Worm (Caenorhabditis elegans): ENCODE results near the gene srb-19.

DNA sequence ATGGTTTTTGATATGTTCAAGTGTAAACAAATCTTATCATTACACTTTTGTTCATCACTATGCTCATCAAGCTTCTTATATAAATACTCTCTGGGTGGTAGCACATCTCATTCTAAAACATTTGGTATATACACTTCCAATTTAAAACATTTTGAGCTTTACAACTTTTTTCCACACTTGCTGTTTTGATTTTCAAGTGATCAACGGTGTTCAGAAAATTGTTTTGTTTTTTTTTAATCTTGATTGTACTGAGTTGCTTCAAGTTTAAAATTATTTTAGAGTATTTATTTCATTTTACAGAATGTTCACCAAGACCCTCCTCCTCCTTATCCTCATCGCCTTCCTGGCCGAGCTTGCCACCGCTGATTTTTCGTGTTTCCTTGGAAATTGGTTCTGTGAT, 8.8 kb upstream of the srb-19 start, which contains the start of gene C54F6.5:
- TF ChIP-seq attf-3 (GFP tag; conservative IDR thresholded peaks at IDR 0.05): no peak
- TF ChIP-seq ceh-79 (tag; optimal IDR thresholded peaks at IDR 0.05): no peak
- no peak for TF ChIP-seq ets-4 (GFP tag; optimal IDR thresholded peaks at IDR 0.05)
- TF ChIP-seq ama-1 (optimal IDR thresholded peaks at IDR 0.05): no peak
- no peak for TF ChIP-seq ama-1 (GFP tag; optimal IDR thresholded peaks at IDR 0.05)
- TF ChIP-seq Y53G8AR.9 (GFP tag; conservative IDR thresholded peaks at IDR 0.05): no peak
- no peak for TF ChIP-seq somi-1 (GFP tag; optimal IDR thresholded peaks at IDR 0.05)
- no peak for TF ChIP-seq K12H6.12 (tag; optimal IDR thresholded peaks at IDR 0.05)
- no peak for TF ChIP-seq D2030.7 (GFP tag; IDR thresholded peaks at IDR 0.05)
- no peak for TF ChIP-seq unc-62 (GFP tag; optimal IDR thresholded peaks at IDR 0.05)
- TF ChIP-seq him-1 (tag; optimal IDR thresholded peaks at IDR 0.05): no peak
- TF ChIP-seq T07F8.4 (tag; optimal IDR thresholded peaks at IDR 0.05): no peak
- TF ChIP-seq snpc-4 (GFP tag; optimal IDR thresholded peaks at IDR 0.05): no peak
- no peak for TF ChIP-seq snpc-4 (tag; optimal IDR thresholded peaks at IDR 0.05)
- TF ChIP-seq hlh-26 (GFP tag; conservative IDR thresholded peaks at IDR 0.05): no peak
- no peak for TF ChIP-seq F37B4.10 (GFP tag; IDR thresholded peaks at IDR 0.05)

Measured in whole organism, young adult.